Fruit fly (Drosophila melanogaster): ENCODE data around the gene Ca-alpha1T.

Ca-alpha1T gene

DNA sequence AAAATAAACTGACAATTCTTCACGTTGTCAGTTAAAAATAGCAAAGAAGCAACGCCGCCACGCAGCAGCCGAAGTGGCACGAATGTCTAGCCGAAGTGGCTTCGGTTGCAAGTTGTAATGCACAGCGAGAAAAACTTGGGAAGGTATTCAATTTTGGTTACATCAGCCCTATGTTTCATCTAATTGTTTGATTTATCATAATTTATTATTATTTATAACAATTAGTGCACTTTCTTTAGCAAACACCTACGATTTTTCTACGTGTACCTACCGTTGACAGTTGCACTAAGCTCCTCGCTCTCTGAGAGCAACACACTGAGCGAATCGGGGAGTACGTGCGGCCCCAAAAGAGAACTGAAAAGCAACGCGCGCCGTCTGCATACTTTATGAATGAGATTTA is 117.4 kb downstream of the Ca-alpha1T start, which contains the start of gene Tsp5D (continued):
- TF ChIP-seq rib (GFP tag; IDR thresholded peaks at IDR 0.05) (0 out of 2 replicates have a peak, but pooled peaks have one; percentile 64), ac (GFP tag; optimal IDR thresholded peaks at IDR 0.05) (peak; percentile 42), CG4328 (GFP tag; optimal IDR thresholded peaks at IDR 0.05) (peak; percentile 63), CG2678 (tag; optimal IDR thresholded peaks at IDR 0.05) (peak; percentile 95), CG8924 (tag; optimal IDR thresholded peaks at IDR 0.05) (peak; percentile 92), Camta (GFP tag; optimal IDR thresholded peaks at IDR 0.05) (peak; percentile 72), tup (GFP tag; optimal IDR thresholded peaks at IDR 0.05) (peak; percentile 57), Sry-δ (GFP tag; optimal IDR thresholded peaks at IDR 0.05) (peak; percentile 16), CG3726 (GFP tag; IDR thresholded peaks at IDR 0.05) (peak; percentile 90), Dip3 (GFP tag; optimal IDR thresholded peaks at IDR 0.05) (no peak), btn (GFP tag; optimal IDR thresholded peaks at IDR 0.05) (no peak), sna (GFP tag; IDR thresholded peaks at IDR 0.05; ENCODE audit: partially characterized antibody) (no peak), dmrt99B (tag; optimal IDR thresholded peaks at IDR 0.05) (peak; percentile 96), HmgZ (tag; optimal IDR thresholded peaks at IDR 0.05) (peak; percentile 79), CG32767 (GFP tag; IDR thresholded peaks at IDR 0.05) (peak; percentile 88), ind (GFP tag; optimal IDR thresholded peaks at IDR 0.05) (peak; percentile 93), slp2 (GFP tag; optimal IDR thresholded peaks at IDR 0.05) (no peak), Ravus (GFP tag; IDR thresholded peaks at IDR 0.05) (peak; percentile 83), CG3847 (GFP tag; IDR thresholded peaks at IDR 0.05) (peak; percentile 89), CG32532 (GFP tag; IDR thresholded peaks at IDR 0.05) (peak; percentile 82), CG10431 (GFP tag; optimal IDR thresholded peaks at IDR 0.05) (peak; percentile 78), BtbVII (GFP tag; optimal IDR thresholded peaks at IDR 0.05) (peak; percentile 79), sqz (GFP tag; optimal IDR thresholded peaks at IDR 0.05) (peak; percentile 88), fd96Cb (tag; optimal IDR thresholded peaks at IDR 0.05) (peak; percentile 96), hkb (optimal IDR thresholded peaks at IDR 0.05) (no peak), hkb (GFP tag; IDR thresholded peaks at IDR 0.05) (peak; percentile 97), fu2 (GFP tag; optimal IDR thresholded peaks at IDR 0.05) (no peak), cato (GFP tag; optimal IDR thresholded peaks at IDR 0.05; ENCODE audit: borderline replicate concordance) (peak; percentile 85), CG4360 (GFP tag; IDR thresholded peaks at IDR 0.05) (peak; percentile 69), sob (GFP tag; IDR thresholded peaks at IDR 0.05) (peak; percentile 95), CG34376 (GFP tag; optimal IDR thresholded peaks at IDR 0.05) (no peak), Mes4 (GFP tag; optimal IDR thresholded peaks at IDR 0.05) (no peak), CG17385 (GFP tag; optimal IDR thresholded peaks at IDR 0.05) (peak; percentile 91), E2f2 (GFP tag; IDR thresholded peaks at IDR 0.05) (peak; percentile 78), CG14667 (GFP tag; IDR thresholded peaks at IDR 0.05) (peak; percentile 93), h (optimal IDR thresholded peaks at IDR 0.05) (no peak), CG3163 (GFP tag; optimal IDR thresholded peaks at IDR 0.05) (no peak), pita (GFP tag; optimal IDR thresholded peaks at IDR 0.05) (no peak), Poxn (GFP tag; IDR thresholded peaks at IDR 0.05) (no peak), CG11456 (GFP tag; IDR thresholded peaks at IDR 0.05) (peak; percentile 91), CG31441 (GFP tag; IDR thresholded peaks at IDR 0.05) (peak; percentile 93), Fer2 (tag; optimal IDR thresholded peaks at IDR 0.05) (peak; percentile 61), CG10267 (tag; optimal IDR thresholded peaks at IDR 0.05) (peak; percentile 85), Med (GFP tag) (peak; percentile 89), CG12659 (GFP tag; optimal IDR thresholded peaks at IDR 0.05) (peak; percentile 89), psq (GFP tag; optimal IDR thresholded peaks at IDR 0.05) (peak; percentile 57), Taf1 (GFP tag; IDR thresholded peaks at IDR 0.05) (peak; percentile 36; the same call in 1 of the 2 replicates), trem (tag; optimal IDR thresholded peaks at IDR 0.05) (peak; percentile 89), CG10209 (GFP tag; optimal IDR thresholded peaks at IDR 0.05) (peak; percentile 90), dimm (GFP tag; IDR thresholded peaks at IDR 0.05) (peak; percentile 92), CG4820 (GFP tag; optimal IDR thresholded peaks at IDR 0.05) (peak; percentile 93), Hand (GFP tag; optimal IDR thresholded peaks at IDR 0.05) (peak; percentile 29)

Measured in whole organism, embryonic.